Worm (Caenorhabditis elegans): Measurements from ENCODE around the gene K12B6.9.
A peak's percentile ranks its signal among the peaks of the same experiment; 100 is the strongest.

The K12B6.9 gene

ce11 chrV:6270552-6270951 is 21.9 kb downstream of the K12B6.9 start, which contains the start of gene F31F7.2:
F31F7.2 (plus strand) TSS chrV:6270852.
- TF ChIP-seq W03F9.2 (tag; optimal IDR thresholded peaks at IDR 0.05) (no peak), him-1 (tag; optimal IDR thresholded peaks at IDR 0.05) (no peak), dao-5 (tag; optimal IDR thresholded peaks at IDR 0.05) (no peak)

- no peak for TF ChIP-seq him-1 (tag; optimal IDR thresholded peaks at IDR 0.05)
- TF ChIP-seq W03F9.2 (tag; optimal IDR thresholded peaks at IDR 0.05) = no peak
- no peak for TF ChIP-seq dao-5 (tag; optimal IDR thresholded peaks at IDR 0.05)
Measured at ce11 chrV:6270097-6270496, 22.4 kb downstream of the K12B6.9 start.

ce11 chrV:6268961-6269360 is 23.5 kb downstream of the K12B6.9 start:
- TF ChIP-seq dao-5 (tag; optimal IDR thresholded peaks at IDR 0.05) (no peak), W03F9.2 (tag; optimal IDR thresholded peaks at IDR 0.05) (no peak), him-1 (tag; optimal IDR thresholded peaks at IDR 0.05) (no peak)

ce11 chrV:6268526-6268925 is 23.9 kb downstream of the K12B6.9 start:
- TF ChIP-seq W03F9.2 (tag; optimal IDR thresholded peaks at IDR 0.05) (no peak), dao-5 (tag; optimal IDR thresholded peaks at IDR 0.05) (no peak), him-1 (tag; optimal IDR thresholded peaks at IDR 0.05) (no peak)

DNA sequence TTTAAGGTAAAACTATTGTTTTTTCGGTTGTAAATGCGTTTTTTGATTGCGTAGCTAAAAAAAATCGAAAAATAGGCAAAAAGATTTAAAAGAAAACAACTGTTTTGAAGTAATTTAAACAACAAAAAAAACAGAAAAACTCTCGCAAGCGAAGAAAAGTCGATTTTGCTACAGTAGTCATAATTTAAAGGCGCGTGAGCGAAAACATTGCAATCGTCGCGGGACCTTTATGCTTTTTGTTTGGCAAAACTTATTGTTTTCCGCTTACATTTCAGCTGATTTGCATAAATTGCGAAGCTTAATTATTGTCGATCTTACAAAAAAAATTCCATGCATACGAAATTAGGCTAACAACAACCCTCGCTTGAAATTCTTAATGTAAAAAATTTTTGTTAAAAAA is 24.5 kb downstream of the K12B6.9 start:
- no peak for TF ChIP-seq dao-5 (tag; optimal IDR thresholded peaks at IDR 0.05)
- no peak for TF ChIP-seq W03F9.2 (tag; optimal IDR thresholded peaks at IDR 0.05)
- no peak for TF ChIP-seq him-1 (tag; optimal IDR thresholded peaks at IDR 0.05)

ce11 chrV:6267237-6267812 is 25.1 kb downstream of the K12B6.9 start, which contains the start of gene mrck-1:
mrck-1 (minus strand) TSS chrV:6267287.
- TF ChIP-seq dao-5 (tag; optimal IDR thresholded peaks at IDR 0.05) = no peak
- TF ChIP-seq W03F9.2 (tag; optimal IDR thresholded peaks at IDR 0.05) = peak; percentile 64
- peak; percentile 92 for TF ChIP-seq him-1 (tag; optimal IDR thresholded peaks at IDR 0.05)

DNA sequence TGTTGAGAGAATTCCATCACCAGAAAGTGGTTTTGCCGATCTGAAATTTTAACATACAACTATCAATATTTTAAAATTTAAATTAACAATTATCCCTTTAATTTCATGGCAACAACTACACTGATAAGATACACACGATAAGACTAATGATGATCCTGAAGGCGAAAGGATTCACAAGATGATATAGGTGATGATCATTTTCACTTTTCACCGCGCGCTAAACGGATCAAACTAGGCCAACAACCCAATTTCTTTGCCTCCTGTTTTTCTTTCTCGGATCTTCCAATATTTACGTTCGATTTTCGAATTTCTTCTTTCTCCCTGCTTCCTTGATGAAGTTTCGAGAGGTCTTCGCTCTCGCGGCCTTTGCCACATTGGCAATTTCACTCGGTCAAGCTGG is 33.3 kb downstream of the K12B6.9 start, which contains the start of gene K08B12.1:
K08B12.1 (plus strand) TSS at position 229 of the 400 bp plus-strand sequence.
- TF ChIP-seq W03F9.2 (tag; optimal IDR thresholded peaks at IDR 0.05) (no peak), dao-5 (tag; optimal IDR thresholded peaks at IDR 0.05) (no peak), him-1 (tag; optimal IDR thresholded peaks at IDR 0.05) (no peak)

ce11 chrV:6253936-6254335 is 38.5 kb downstream of the K12B6.9 start:
- TF ChIP-seq W03F9.2 (tag; optimal IDR thresholded peaks at IDR 0.05) (no peak), dao-5 (tag; optimal IDR thresholded peaks at IDR 0.05) (no peak), him-1 (tag; optimal IDR thresholded peaks at IDR 0.05) (no peak)

ce11 chrV:6250959-6251598 is 41.4 kb downstream of the K12B6.9 start:
- TF ChIP-seq him-1 (tag; optimal IDR thresholded peaks at IDR 0.05) = no peak
- TF ChIP-seq W03F9.2 (tag; optimal IDR thresholded peaks at IDR 0.05) = no peak
- TF ChIP-seq dao-5 (tag; optimal IDR thresholded peaks at IDR 0.05) = no peak

DNA sequence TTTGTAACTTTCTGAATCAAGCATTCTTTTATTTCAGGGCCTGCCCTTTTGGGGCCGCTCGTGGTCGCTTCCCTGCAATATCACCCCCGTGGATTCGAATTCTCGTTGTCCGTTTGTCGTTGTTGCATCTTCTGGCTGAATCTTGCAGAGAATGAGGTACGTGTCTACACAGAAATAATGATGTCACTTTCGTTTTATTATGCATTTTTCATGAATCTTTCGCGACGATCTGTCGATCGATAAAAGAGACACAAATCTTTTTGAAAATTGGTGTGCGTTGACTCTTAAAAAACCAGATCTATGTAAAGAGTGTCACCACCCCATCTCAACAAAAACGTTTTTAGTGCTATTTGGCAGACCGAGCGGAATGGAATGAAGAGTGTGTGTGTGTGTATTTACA is 43.3 kb downstream of the K12B6.9 start:
- TF ChIP-seq dao-5 (tag; optimal IDR thresholded peaks at IDR 0.05) = no peak
- TF ChIP-seq W03F9.2 (tag; optimal IDR thresholded peaks at IDR 0.05) = no peak
- no peak for TF ChIP-seq him-1 (tag; optimal IDR thresholded peaks at IDR 0.05)

DNA sequence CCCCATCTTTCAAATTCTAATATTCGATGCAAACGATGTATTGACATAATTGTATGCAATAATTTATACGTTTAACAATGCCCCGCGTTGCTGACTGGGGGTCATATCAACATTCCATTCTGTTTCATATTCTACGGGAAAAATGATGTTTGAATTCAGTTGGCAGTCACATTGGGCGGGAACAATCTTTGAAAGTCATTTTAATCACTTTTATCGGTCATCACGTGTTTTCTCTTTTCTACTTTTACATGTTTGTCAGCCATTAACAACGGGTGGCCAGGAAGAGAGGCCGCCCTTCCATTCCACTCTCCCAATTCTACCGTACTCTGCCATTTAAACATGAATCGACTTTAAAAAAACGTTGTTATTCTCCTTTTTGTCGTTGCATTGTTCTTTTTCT is 43.8 kb downstream of the K12B6.9 start:
- no peak for TF ChIP-seq W03F9.2 (tag; optimal IDR thresholded peaks at IDR 0.05)
- TF ChIP-seq him-1 (tag; optimal IDR thresholded peaks at IDR 0.05) = no peak
- no peak for TF ChIP-seq dao-5 (tag; optimal IDR thresholded peaks at IDR 0.05)

DNA sequence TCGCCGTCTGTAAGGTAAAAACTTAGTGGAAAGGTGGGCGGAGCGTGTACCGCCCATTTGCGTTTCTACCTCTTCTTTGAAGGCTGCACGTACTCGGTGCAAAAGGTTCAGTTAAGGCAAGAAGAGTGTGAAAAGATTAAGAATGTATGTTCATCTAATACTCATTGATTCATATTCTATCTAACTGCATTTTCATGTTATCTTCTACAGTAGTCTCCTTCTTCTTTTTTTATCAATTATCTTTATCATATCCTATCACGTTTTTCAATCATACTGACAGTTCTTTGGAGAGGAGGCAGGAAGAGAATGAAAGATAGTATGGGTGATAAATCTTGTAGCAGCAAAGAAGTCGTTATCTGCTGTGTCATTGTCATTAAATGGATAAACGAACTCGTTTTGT is 45.1 kb downstream of the K12B6.9 start:
- no peak for TF ChIP-seq dao-5 (tag; optimal IDR thresholded peaks at IDR 0.05)
- TF ChIP-seq W03F9.2 (tag; optimal IDR thresholded peaks at IDR 0.05) = no peak
- no peak for TF ChIP-seq him-1 (tag; optimal IDR thresholded peaks at IDR 0.05)

DNA sequence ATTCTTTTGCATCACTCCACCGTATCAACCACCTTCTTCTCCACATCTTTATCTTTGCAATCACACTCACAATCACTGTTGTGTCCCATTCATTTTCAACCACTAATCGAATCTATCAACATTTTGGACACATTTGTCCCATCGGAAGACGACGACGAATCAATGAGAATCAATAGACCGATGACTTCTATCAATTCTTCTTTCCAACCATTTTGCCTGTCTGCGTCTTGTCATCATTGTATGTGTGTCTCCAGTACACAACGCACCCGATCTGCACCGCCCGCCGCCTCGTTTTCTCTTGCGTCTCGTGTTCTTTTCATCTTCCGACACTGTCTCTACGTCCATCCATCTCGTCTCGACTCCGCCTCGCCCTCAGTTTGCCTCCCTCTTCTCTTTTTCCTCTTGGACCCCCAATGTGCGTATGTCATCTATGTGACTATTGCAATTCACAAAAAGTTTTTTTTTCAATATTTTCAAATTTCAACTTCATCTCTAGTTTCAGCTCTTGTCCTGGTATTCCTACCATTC is 45.9 kb downstream of the K12B6.9 start, which contains the start of gene dmd-7:
dmd-7 (plus strand) TSS at position 478 of the 528 bp plus-strand sequence.
- TF ChIP-seq him-1 (tag; optimal IDR thresholded peaks at IDR 0.05) (peak; percentile 46), dao-5 (tag; optimal IDR thresholded peaks at IDR 0.05) (no peak), W03F9.2 (tag; optimal IDR thresholded peaks at IDR 0.05) (peak; percentile 16)

DNA sequence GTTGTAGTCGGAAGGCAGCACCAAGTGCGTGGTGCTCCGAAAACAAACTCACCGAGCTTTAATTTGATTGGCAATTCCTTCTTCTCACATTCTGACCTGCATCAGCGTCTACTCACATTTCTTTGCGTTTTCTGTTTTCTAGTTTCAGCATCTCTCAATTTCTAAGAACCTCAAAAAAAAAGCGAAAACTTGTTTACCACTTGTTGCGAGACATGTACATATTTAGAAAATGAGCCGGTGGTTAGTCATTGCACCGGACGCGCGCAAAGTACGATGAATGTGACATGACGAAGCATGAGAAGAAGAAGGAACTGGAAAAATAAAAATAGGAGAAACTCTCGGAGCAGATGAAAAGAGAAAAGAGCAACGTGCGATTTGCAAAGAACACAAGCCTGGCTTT is 47.8 kb downstream of the K12B6.9 start:
- TF ChIP-seq dao-5 (tag; optimal IDR thresholded peaks at IDR 0.05) = no peak
- peak; percentile 28 for TF ChIP-seq him-1 (tag; optimal IDR thresholded peaks at IDR 0.05)
- no peak for TF ChIP-seq W03F9.2 (tag; optimal IDR thresholded peaks at IDR 0.05)

Data from whole organism, L4/young adult.